Worm (Caenorhabditis elegans) whole organism, L3 larva: Measurements from ENCODE around the gene Y46D2A.3.
"Not testable (repeated sequence)": the region's sequence is repeated elsewhere in the genome, so short reads cannot be mapped to it uniquely, and the experiment has no call there.

ENCODE experiments used
- R02D3.7 ChIP-seq: fragments of 150-350 bp; optimal IDR thresholded peaks from 2 replicates; lab custom pipeline; 2014; ENCODE audit warnings: missing biosample characterization, missing genetic modification characterization
- aly-2 ChIP-seq: fragments of 150-350 bp; optimal IDR thresholded peaks from 2 replicates; lab custom pipeline; 2014; ENCODE audit warnings: missing biosample characterization, missing genetic modification characterization
- ama-1 ChIP-seq: fragments of 150-350 bp; optimal IDR thresholded peaks from 2 replicates; lab custom pipeline; 2018
- ceh-16 ChIP-seq: sonication (generic microtip); optimal IDR thresholded peaks from 2 replicates; lab custom pipeline; 2017; ENCODE audit warnings: missing biosample characterization, missing genetic modification characterization
- ceh-9 ChIP-seq: sonication (generic microtip); optimal IDR thresholded peaks from 2 replicates; lab custom pipeline; 2018; ENCODE audit warnings: missing biosample characterization, missing genetic modification characterization
- daf-12 ChIP-seq: fragments of 150-350 bp; optimal IDR thresholded peaks from 2 replicates; lab custom pipeline; 2014; ENCODE audit warnings: missing biosample characterization, missing genetic modification reagents, missing genetic modification characterization
- egl-27 ChIP-seq: sonication (generic microtip); optimal IDR thresholded peaks from 4 replicates; lab custom pipeline; 2017; ENCODE audit warnings: missing biosample characterization, missing genetic modification reagents, missing genetic modification characterization
- egl-5 ChIP-seq: fragments of 150-350 bp; optimal IDR thresholded peaks from 2 replicates; lab custom pipeline; 2017; ENCODE audit warnings: missing biosample characterization, missing genetic modification reagents, missing genetic modification characterization, inconsistent platforms
- elt-1 ChIP-seq: fragments of 150-350 bp; optimal IDR thresholded peaks from 2 replicates; lab custom pipeline; 2014; ENCODE audit warnings: missing biosample characterization, missing genetic modification characterization
- elt-2 ChIP-seq: sonication (generic microtip); optimal IDR thresholded peaks from 2 replicates; lab custom pipeline; 2016; ENCODE audit warnings: missing genetic modification reagents, mild to moderate bottlenecking, missing genetic modification characterization, missing compliant biosample characterization
- fkh-2 ChIP-seq: fragments of 150-350 bp; optimal IDR thresholded peaks from 2 replicates; lab custom pipeline; 2014; ENCODE audit warnings: missing biosample characterization, missing genetic modification reagents, missing genetic modification characterization
- jun-1 ChIP-seq: fragments of 150-350 bp; optimal IDR thresholded peaks from 2 replicates; lab custom pipeline; 2014; ENCODE audit warnings: missing biosample characterization, missing genetic modification reagents, missing genetic modification characterization
- lin-15B ChIP-seq: fragments of 150-350 bp; optimal IDR thresholded peaks from 2 replicates; lab custom pipeline; 2014; ENCODE audit warnings: missing biosample characterization, missing genetic modification characterization
- lsy-12 ChIP-seq: sonication (generic microtip); optimal IDR thresholded peaks from 2 replicates; lab custom pipeline; 2016; ENCODE audit warnings: mild to moderate bottlenecking, missing genetic modification characterization, missing compliant biosample characterization
- mdl-1 ChIP-seq: fragments of 150-350 bp; optimal IDR thresholded peaks from 2 replicates; lab custom pipeline; 2014; ENCODE audit warnings: missing biosample characterization, missing genetic modification characterization
- nfya-1 ChIP-seq: sonication (generic microtip); optimal IDR thresholded peaks from 2 replicates; lab custom pipeline; 2017; ENCODE audit warnings: missing genetic modification characterization, mild to moderate bottlenecking, missing compliant biosample characterization, antibody characterized with exemption, moderate library complexity; ENCODE audit not compliant: insufficient read depth
- nhr-23 ChIP-seq: fragments of 150-350 bp; optimal IDR thresholded peaks from 2 replicates; lab custom pipeline; 2014; ENCODE audit warnings: missing biosample characterization, missing genetic modification reagents, missing genetic modification characterization
- nhr-237 ChIP-seq: fragments of 150-350 bp; optimal IDR thresholded peaks from 2 replicates; lab custom pipeline; 2014; ENCODE audit warnings: missing biosample characterization, missing genetic modification characterization
- nhr-28 ChIP-seq: fragments of 150-350 bp; optimal IDR thresholded peaks from 2 replicates; lab custom pipeline; 2014; ENCODE audit warnings: missing biosample characterization, missing genetic modification characterization
- nhr-43 ChIP-seq: sonication (generic microtip); optimal IDR thresholded peaks from 2 replicates; lab custom pipeline; 2016; ENCODE audit warnings: mild to moderate bottlenecking, missing genetic modification characterization, missing compliant biosample characterization; ENCODE audit not compliant: poor library complexity, severe bottlenecking
- nhr-67 ChIP-seq: fragments of 150-350 bp; optimal IDR thresholded peaks from 2 replicates; lab custom pipeline; 2014; ENCODE audit warnings: missing biosample characterization, missing genetic modification characterization
- nhr-76 ChIP-seq: fragments of 150-350 bp; sonication (generic microtip); optimal IDR thresholded peaks from 5 replicates; lab custom pipeline; 2014; ENCODE audit warnings: missing biosample characterization, missing genetic modification characterization
- nhr-77 ChIP-seq: fragments of 150-350 bp; optimal IDR thresholded peaks from 2 replicates; lab custom pipeline; 2014; ENCODE audit warnings: missing biosample characterization, missing genetic modification characterization
- pha-4 ChIP-seq: fragments of 150-350 bp; optimal IDR thresholded peaks from 2 replicates; lab custom pipeline; 2014; ENCODE audit warnings: missing biosample characterization, missing genetic modification reagents, missing genetic modification characterization
- pqm-1 ChIP-seq: fragments of 150-350 bp; optimal IDR thresholded peaks from 2 replicates; lab custom pipeline; 2017; ENCODE audit warnings: missing biosample characterization, missing genetic modification characterization, inconsistent platforms
- sea-2 ChIP-seq: fragments of 150-350 bp; sonication (generic microtip); optimal IDR thresholded peaks from 4 replicates; lab custom pipeline; 2014; ENCODE audit warnings: missing biosample characterization, missing genetic modification reagents, missing genetic modification characterization
- skn-1 ChIP-seq: fragments of 150-350 bp; optimal IDR thresholded peaks from 2 replicates; lab custom pipeline; 2014; ENCODE audit warnings: missing biosample characterization, missing genetic modification characterization
- tbx-2 ChIP-seq: sonication (generic microtip); optimal IDR thresholded peaks from 2 replicates; lab custom pipeline; 2016; ENCODE audit warnings: mild to moderate bottlenecking, missing genetic modification characterization, missing compliant biosample characterization
- ztf-11 ChIP-seq: fragments of 150-350 bp; optimal IDR thresholded peaks from 2 replicates; lab custom pipeline; 2014; ENCODE audit warnings: missing biosample characterization, missing genetic modification characterization
- ztf-4 ChIP-seq: fragments of 150-350 bp; optimal IDR thresholded peaks from 2 replicates; lab custom pipeline; 2014; ENCODE audit warnings: missing biosample characterization, missing genetic modification characterization

Gene Y46D2A.3

ce11 chrII:3296644-3297043, 30.4 kb downstream of the Y46D2A.3 start, which contains the start of gene btb-16:
Gene btb-16 (plus strand): TSS chrII:3296883.
- TF ChIP-seq pha-4 (peak; percentile 85), ceh-16 (no peak), pqm-1 (tag; lab: Kevin White, UChicago) (peak; percentile 6), nfya-1 (tag; lab: Kevin White, UChicago) (no peak), elt-2 (peak; percentile 61)

DNA sequence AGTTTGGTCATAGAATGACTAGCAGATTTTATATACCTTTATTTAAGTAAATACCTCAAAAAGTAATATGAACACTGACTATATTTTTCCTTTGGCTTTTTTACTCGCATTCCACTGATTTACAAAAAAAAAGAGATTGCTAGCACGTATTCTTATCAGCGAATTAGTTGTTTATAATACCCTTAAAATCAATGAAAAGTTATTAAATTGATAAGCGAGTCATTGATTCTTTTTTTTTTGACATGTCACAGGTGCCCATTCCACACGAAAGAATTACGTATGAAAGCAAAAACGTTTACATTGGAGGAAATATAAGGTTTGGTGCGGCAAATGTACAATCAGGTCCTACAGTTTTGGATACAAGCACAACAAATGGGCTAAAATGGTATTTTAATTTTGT, 31.8 kb downstream of the Y46D2A.3 start, which contains the start of gene btb-17:
btb-17 (plus strand) TSS at position 213 of the 400 bp plus-strand sequence.
- peak; percentile 77 for TF ChIP-seq elt-2
- no peak for TF ChIP-seq tbx-2 (tag; lab: Kevin White, UChicago)
- TF ChIP-seq pqm-1 (tag; lab: Kevin White, UChicago): peak; percentile 55
- TF ChIP-seq, all 47 proteins: peak for 2

ce11 chrII:3290544-3290943, 36.5 kb downstream of the Y46D2A.3 start, which contains the start of gene F39E9.14:
Gene F39E9.14 (minus strand): TSS chrII:3290644.
- not testable (repeated sequence) for TF ChIP-seq ztf-11 (tag; lab: Kevin White, UChicago); nhr-67 (tag; lab: Kevin White, UChicago); ztf-4
- TF ChIP-seq, all 47 proteins: peak for 0; not testable (repeated sequence) for 47

DNA sequence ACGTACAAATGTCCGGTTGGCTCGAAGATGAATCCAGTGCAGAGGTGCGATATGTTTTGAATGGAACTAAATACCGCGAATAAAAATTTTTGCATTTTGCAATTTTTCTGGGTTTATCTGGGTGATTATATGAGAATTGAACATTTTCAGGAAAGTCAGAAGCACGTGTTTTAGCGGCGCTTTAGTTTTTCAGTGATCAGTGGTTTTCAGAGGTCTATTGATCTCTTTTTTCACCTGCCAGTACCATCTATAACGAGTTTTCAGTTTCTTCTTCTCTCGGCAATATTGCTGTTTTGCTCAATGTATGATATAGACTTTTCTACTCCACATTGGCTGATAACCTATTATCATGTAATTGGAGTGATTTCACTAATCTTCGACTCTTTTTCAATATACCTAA, 39.9 kb downstream of the Y46D2A.3 start, which contains the start of gene sri-63:
sri-63 (plus strand) TSS at position 301 of the 400 bp plus-strand sequence.
- TF ChIP-seq R02D3.7 (tag; lab: Kevin White, UChicago) (no peak), ztf-11 (tag; lab: Kevin White, UChicago) (no peak), ama-1 (lab: Kevin White, UChicago) (no peak), nfya-1 (tag; lab: Kevin White, UChicago) (no peak), tbx-2 (tag; lab: Kevin White, UChicago) (no peak), mdl-1 (tag; lab: Kevin White, UChicago) (no peak), elt-1 (tag; lab: Kevin White, UChicago) (no peak), fkh-2 (tag; lab: Kevin White, UChicago) (no peak), nhr-28 (tag; lab: Kevin White, UChicago) (no peak), nhr-237 (tag; lab: Kevin White, UChicago) (no peak)

ce11 chrII:3284558-3284957, 42.4 kb downstream of the Y46D2A.3 start, which contains the start of gene scl-15:
Gene scl-15 (minus strand): TSS chrII:3284658.
- TF ChIP-seq fkh-2 (tag; lab: Kevin White, UChicago): no peak
- TF ChIP-seq skn-1: no peak
- TF ChIP-seq nhr-77: no peak
- no peak for TF ChIP-seq ztf-4
- TF ChIP-seq ceh-9 (tag; lab: Kevin White, UChicago): no peak
- no peak for TF ChIP-seq egl-27 (tag; lab: Kevin White, UChicago)
- no peak for TF ChIP-seq nhr-43 (tag; lab: Kevin White, UChicago)
- TF ChIP-seq elt-1 (tag; lab: Kevin White, UChicago): no peak
- TF ChIP-seq elt-2: no peak
- TF ChIP-seq aly-2 (tag; lab: Kevin White, UChicago): no peak
- TF ChIP-seq nhr-23 (tag; lab: Kevin White, UChicago): no peak
- TF ChIP-seq nhr-76 (tag; lab: Kevin White, UChicago): no peak
- TF ChIP-seq daf-12 (tag; lab: Kevin White, UChicago): no peak
- no peak for TF ChIP-seq ceh-16
- no peak for TF ChIP-seq tbx-2 (tag; lab: Kevin White, UChicago)
- no peak for TF ChIP-seq lsy-12 (tag; lab: Kevin White, UChicago)
- no peak for TF ChIP-seq egl-5 (tag; lab: Kevin White, UChicago)
- no peak for TF ChIP-seq lin-15B (tag; lab: Kevin White, UChicago)
- TF ChIP-seq sea-2 (GFP tag; lab: Kevin White, UChicago): no peak
- no peak for TF ChIP-seq pha-4

ce11 chrII:3282353-3282752, 44.7 kb downstream of the Y46D2A.3 start, which contains the start of gene nep-13:
Gene nep-13 (plus strand): TSS chrII:3282653.
- no peak for TF ChIP-seq jun-1
- TF ChIP-seq nfya-1 (tag; lab: Kevin White, UChicago): no peak
- TF ChIP-seq pqm-1 (tag; lab: Kevin White, UChicago): no peak
